Fruit fly (Drosophila melanogaster) S2 (cell line): ENCODE measurements around the gene CG33631.

ENCODE experiments used
- CG8478 ChIP-seq: fragments of >200 bp; optimal IDR thresholded peaks from 2 replicates; lab custom pipeline; 2018
- CTCF ChIP-seq, 2 experiments: fragments of >200 bp; optimal IDR thresholded peaks; 2 replicates each; lab custom pipeline; 2018

DNA sequence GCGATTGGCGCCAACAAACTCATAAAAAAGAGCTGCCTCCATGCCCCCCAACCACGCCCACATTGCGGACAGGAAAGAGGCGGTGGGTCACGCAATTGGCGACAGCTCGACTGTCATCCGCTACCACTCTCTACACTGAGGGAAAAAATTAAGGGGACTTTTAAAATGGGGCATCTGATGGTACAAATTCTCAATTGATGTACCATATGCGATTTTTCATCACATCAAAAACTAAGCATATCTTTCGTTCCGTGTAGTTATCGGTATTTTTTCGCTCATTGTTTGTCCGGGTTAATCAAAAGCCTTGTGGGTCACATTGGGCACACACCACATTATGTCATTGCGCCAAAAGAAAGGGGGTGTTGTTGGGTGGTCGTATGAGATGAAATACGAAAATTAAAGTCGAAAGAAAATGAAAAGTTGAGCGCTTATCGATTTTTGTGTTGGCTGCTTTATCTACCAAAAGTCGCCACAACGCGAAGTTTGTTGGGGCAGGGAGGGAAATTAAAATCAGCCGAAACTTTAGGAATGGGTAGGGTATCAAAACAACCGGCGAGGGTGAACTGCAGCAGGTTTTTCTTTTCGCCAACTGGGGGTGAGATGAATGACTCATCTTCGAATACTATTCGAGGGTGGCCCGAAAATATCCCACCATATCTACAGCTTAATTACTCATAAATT, 39.6 kb upstream of the CG33631 start:
- no peak for TF ChIP-seq CG8478 (lab: Kevin White, UChicago)
- no peak for TF ChIP-seq CTCF (optimal IDR thresholded peaks at IDR 0.05; lab: Kevin White, UChicago)
